Fruit fly (Drosophila melanogaster): Measurements from ENCODE around the gene Lsp1beta.

Gene Lsp1beta

dm6 chr2L:865851-866250 is 32.4 kb upstream of the Lsp1beta start (continued):
- TF ChIP-seq CG4820 (GFP tag; optimal IDR thresholded peaks at IDR 0.05) (peak; percentile 96), Lpt (GFP tag; optimal IDR thresholded peaks at IDR 0.05) (no peak), Nf-YB (GFP tag; optimal IDR thresholded peaks at IDR 0.05) (peak; percentile 84), Kr (GFP tag; optimal IDR thresholded peaks at IDR 0.05) (peak; percentile 43), bab2 (GFP tag; optimal IDR thresholded peaks at IDR 0.05) (peak; percentile 96), Camta (GFP tag; optimal IDR thresholded peaks at IDR 0.05) (peak; percentile 94), CG13296 (GFP tag; optimal IDR thresholded peaks at IDR 0.05) (peak; percentile 94), CG2712 (tag; optimal IDR thresholded peaks at IDR 0.05) (peak; percentile 97), CG15601 (tag; optimal IDR thresholded peaks at IDR 0.05) (peak; percentile 92), da (GFP tag; optimal IDR thresholded peaks at IDR 0.05) (peak; percentile 82), CHES-1-like (GFP tag; optimal IDR thresholded peaks at IDR 0.05) (peak; percentile 92), CG15269 (tag; optimal IDR thresholded peaks at IDR 0.05) (peak; percentile 96), CG4707 (GFP tag; optimal IDR thresholded peaks at IDR 0.05) (peak; percentile 93), Meics (GFP tag; optimal IDR thresholded peaks at IDR 0.05) (peak; percentile 94), cato (GFP tag; optimal IDR thresholded peaks at IDR 0.05; ENCODE audit: borderline replicate concordance) (peak; percentile 91), CG17802 (tag; optimal IDR thresholded peaks at IDR 0.05) (peak; percentile 87), ranshi (GFP tag; IDR thresholded peaks at IDR 0.05) (peak; percentile 97), Ets97D (GFP tag; optimal IDR thresholded peaks at IDR 0.05) (peak; percentile 88), CG12659 (GFP tag; optimal IDR thresholded peaks at IDR 0.05) (peak; percentile 96), Deaf1 (tag; optimal IDR thresholded peaks at IDR 0.05) (peak; percentile 76), mld (GFP tag; IDR thresholded peaks at IDR 0.05; ENCODE audit: partially characterized antibody) (no peak), Rx (GFP tag; IDR thresholded peaks at IDR 0.05) (peak; percentile 96), esg (GFP tag; conservative IDR thresholded peaks at IDR 0.05) (peak; percentile 95), ATbp (GFP tag; optimal IDR thresholded peaks at IDR 0.05) (peak; percentile 97), Pdp1 (GFP tag; optimal IDR thresholded peaks at IDR 0.05) (peak; percentile 94 to 97), gro (GFP tag; optimal IDR thresholded peaks at IDR 0.05) (peak; percentile 96), E2f2 (GFP tag; IDR thresholded peaks at IDR 0.05) (peak; percentile 75), bbx (GFP tag; IDR thresholded peaks at IDR 0.05; ENCODE audit: partially characterized antibody) (no peak), NC2α (GFP tag; optimal IDR thresholded peaks at IDR 0.05) (peak; percentile 86)

- TF ChIP-seq CG9876 (GFP tag; optimal IDR thresholded peaks at IDR 0.05) (peak; percentile 53), NK7.1 (GFP tag; optimal IDR thresholded peaks at IDR 0.05) (peak; percentile 83), CG14710 (tag; optimal IDR thresholded peaks at IDR 0.05) (peak; percentile 83), ase (GFP tag; IDR thresholded peaks at IDR 0.05) (peak; percentile 94), Tbp (GFP tag; optimal IDR thresholded peaks at IDR 0.05) (no peak), lov (optimal IDR thresholded peaks at IDR 0.05) (no peak), lov (GFP tag; IDR thresholded peaks at IDR 0.05) (peak; percentile 95), Deaf1 (tag; optimal IDR thresholded peaks at IDR 0.05) (peak; percentile 57), pan (optimal IDR thresholded peaks at IDR 0.05) (no peak), pan (GFP tag; optimal IDR thresholded peaks at IDR 0.05 in 1 of 2, IDR thresholded peaks at IDR 0.05 in 1 of 2) (peak in 1 of 2 experiments; percentile 97), jumu (GFP tag; optimal IDR thresholded peaks at IDR 0.05) (peak; percentile 90), CG2129 (GFP tag; IDR thresholded peaks at IDR 0.05; ENCODE audit: partially characterized antibody) (no peak), Six4 (GFP tag; optimal IDR thresholded peaks at IDR 0.05) (peak; percentile 81), ssp (GFP tag; IDR thresholded peaks at IDR 0.05) (peak; percentile 86), CG14667 (GFP tag; IDR thresholded peaks at IDR 0.05) (peak; percentile 89), CG14860 (GFP tag; IDR thresholded peaks at IDR 0.05; ENCODE audit: partially characterized antibody) (no peak), CG34224 (GFP tag; IDR thresholded peaks at IDR 0.05; ENCODE audit: partially characterized antibody) (no peak), CG12219 (GFP tag; optimal IDR thresholded peaks at IDR 0.05) (peak; percentile 90), phol (tag; optimal IDR thresholded peaks at IDR 0.05) (peak; percentile 89), sug (tag; optimal IDR thresholded peaks at IDR 0.05) (peak; percentile 89), Sry-δ (GFP tag; optimal IDR thresholded peaks at IDR 0.05) (peak; percentile 37), CG3726 (GFP tag; IDR thresholded peaks at IDR 0.05) (peak; percentile 88)
Observed at dm6 chr2L:866950-867744, 31.2 kb upstream of the Lsp1beta start.

Data from whole organism, embryonic.